Worm (Caenorhabditis elegans) whole organism, mixed stage, embryonic: ENCODE results near the gene fbxb-79.
A peak's percentile ranks its signal among the peaks of the same experiment; 100 is the strongest.
"Not testable (repeated sequence)": the region's sequence is repeated elsewhere in the genome, so short reads cannot be mapped to it uniquely, and the experiment has no call there.

Experiments
- M03D4.4 ChIP-seq: sonication (generic microtip); optimal IDR thresholded peaks from 2 replicates; lab custom pipeline; 2017; ENCODE audit warnings: mild to moderate bottlenecking, missing genetic modification characterization, missing compliant biosample characterization
- bed-3 ChIP-seq: fragments of 200-800 bp; sonication (Bioruptor generic); optimal IDR thresholded peaks from 3 replicates; lab custom pipeline; 2018; ENCODE audit warnings: mild to moderate bottlenecking, missing genetic modification characterization, moderate library complexity, missing compliant biosample characterization
- blmp-1 ChIP-seq: fragments of 150-350 bp; optimal IDR thresholded peaks from 2 replicates; lab custom pipeline; 2014; ENCODE audit warnings: missing biosample characterization, missing genetic modification characterization
- ceh-39 ChIP-seq: fragments of 150-350 bp; optimal IDR thresholded peaks from 2 replicates; lab custom pipeline; 2014; ENCODE audit warnings: missing biosample characterization, missing genetic modification characterization
- ceh-43 ChIP-seq: fragments of 200-800 bp; sonication (Bioruptor generic); optimal IDR thresholded peaks from 2 replicates; lab custom pipeline; 2018; ENCODE audit warnings: mild to moderate bottlenecking, missing genetic modification characterization, moderate library complexity, missing compliant biosample characterization
- ceh-83 ChIP-seq: fragments of 200-800 bp; sonication (Bioruptor generic); optimal IDR thresholded peaks from 2 replicates; lab custom pipeline; 2018; ENCODE audit warnings: mild to moderate bottlenecking, missing genetic modification characterization, missing compliant biosample characterization
- ces-1 ChIP-seq: fragments of 150-350 bp; optimal IDR thresholded peaks from 2 replicates; lab custom pipeline; 2014; ENCODE audit warnings: missing biosample characterization, missing genetic modification reagents, missing genetic modification characterization
- cnd-1 ChIP-seq: fragments of 200-800 bp; sonication (Bioruptor generic); optimal IDR thresholded peaks from 2 replicates; lab custom pipeline; 2018; ENCODE audit warnings: mild to moderate bottlenecking, missing genetic modification characterization, missing compliant biosample characterization
- drap-1 ChIP-seq: fragments of 200-800 bp; sonication (Bioruptor generic); optimal IDR thresholded peaks from 3 replicates; lab custom pipeline; 2018; ENCODE audit warnings: mild to moderate bottlenecking, missing genetic modification characterization, missing compliant biosample characterization
- elt-1 ChIP-seq: sonication (generic microtip); optimal IDR thresholded peaks from 2 replicates; lab custom pipeline; 2017; ENCODE audit warnings: missing genetic modification characterization, mild to moderate bottlenecking, missing compliant biosample characterization, antibody characterized with exemption, moderate library complexity, borderline replicate concordance; ENCODE audit not compliant: insufficient read depth
- elt-3 ChIP-seq: fragments of 150-350 bp; optimal IDR thresholded peaks from 2 replicates; lab custom pipeline; 2014; ENCODE audit warnings: missing biosample characterization, missing genetic modification characterization
- flh-1 ChIP-seq: fragments of 200-800 bp; sonication (Bioruptor generic); optimal IDR thresholded peaks from 2 replicates; lab custom pipeline; 2018; ENCODE audit warnings: mild to moderate bottlenecking, missing genetic modification characterization, moderate library complexity, missing compliant biosample characterization
- ham-2 ChIP-seq: fragments of 200-800 bp; sonication (Bioruptor generic); optimal IDR thresholded peaks from 2 replicates; lab custom pipeline; 2018; ENCODE audit warnings: mild to moderate bottlenecking, missing genetic modification characterization, missing compliant biosample characterization
- hlh-1 ChIP-seq: fragments of 150-350 bp; optimal IDR thresholded peaks from 2 replicates; lab custom pipeline; 2014; ENCODE audit warnings: missing biosample characterization, missing genetic modification reagents, missing genetic modification characterization
- lin-13 ChIP-seq: fragments of 150-350 bp; optimal IDR thresholded peaks from 2 replicates; lab custom pipeline; 2014; ENCODE audit warnings: missing biosample characterization, missing genetic modification characterization
- lin-32 ChIP-seq: fragments of 200-800 bp; sonication (Bioruptor generic); optimal IDR thresholded peaks from 2 replicates; lab custom pipeline; 2018; ENCODE audit warnings: mild to moderate bottlenecking, missing genetic modification characterization, missing compliant biosample characterization
- lsy-2 ChIP-seq: fragments of 150-350 bp; optimal IDR thresholded peaks from 2 replicates; lab custom pipeline; 2014; ENCODE audit warnings: missing biosample characterization, missing genetic modification characterization
- mab-5 ChIP-seq: fragments of 150-350 bp; optimal IDR thresholded peaks from 2 replicates; lab custom pipeline; 2014; ENCODE audit warnings: missing biosample characterization, missing genetic modification characterization
- mep-1 ChIP-seq: fragments of 150-350 bp; optimal IDR thresholded peaks from 2 replicates; lab custom pipeline; 2017; ENCODE audit warnings: missing biosample characterization, missing genetic modification reagents, missing genetic modification characterization, inconsistent platforms
- mls-2 ChIP-seq: sonication (generic microtip); optimal IDR thresholded peaks from 2 replicates; lab custom pipeline; 2016; ENCODE audit warnings: mild to moderate bottlenecking, missing genetic modification characterization, moderate library complexity, missing compliant biosample characterization
- nhr-12 ChIP-seq: fragments of 150-350 bp; optimal IDR thresholded peaks from 2 replicates; lab custom pipeline; 2014; ENCODE audit warnings: missing biosample characterization, missing genetic modification characterization
- nhr-2 ChIP-seq: fragments of 150-350 bp; optimal IDR thresholded peaks from 2 replicates; lab custom pipeline; 2014; ENCODE audit warnings: missing biosample characterization, missing genetic modification characterization
- nhr-237 ChIP-seq: fragments of 150-350 bp; optimal IDR thresholded peaks from 2 replicates; lab custom pipeline; 2014; ENCODE audit warnings: missing biosample characterization, missing genetic modification characterization
- nhr-28 ChIP-seq: fragments of 150-350 bp; optimal IDR thresholded peaks from 2 replicates; lab custom pipeline; 2014; ENCODE audit warnings: missing biosample characterization, missing genetic modification characterization
- nhr-76 ChIP-seq: sonication (generic microtip); optimal IDR thresholded peaks from 2 replicates; lab custom pipeline; 2017; ENCODE audit warnings: missing biosample characterization, missing genetic modification characterization
- pha-4 ChIP-seq: fragments of 150-350 bp; optimal IDR thresholded peaks from 2 replicates; lab custom pipeline; 2018; ENCODE audit warnings: missing biosample characterization, missing genetic modification reagents, missing genetic modification characterization
- sem-2 ChIP-seq: fragments of 200-800 bp; sonication (Bioruptor generic); optimal IDR thresholded peaks from 2 replicates; lab custom pipeline; 2018; ENCODE audit warnings: mild to moderate bottlenecking, missing genetic modification characterization, missing compliant biosample characterization
- snpc-4 ChIP-seq: fragments of 150-350 bp; optimal IDR thresholded peaks from 2 replicates; lab custom pipeline; 2014; ENCODE audit warnings: missing biosample characterization, missing genetic modification characterization
- sptf-1 ChIP-seq: sonication (generic microtip); optimal IDR thresholded peaks from 2 replicates; lab custom pipeline; 2017; ENCODE audit warnings: mild to moderate bottlenecking, missing genetic modification characterization, moderate library complexity, missing compliant biosample characterization
- tbx-8 ChIP-seq: fragments of 200-800 bp; sonication (Bioruptor generic); optimal IDR thresholded peaks from 2 replicates; lab custom pipeline; 2018; ENCODE audit warnings: mild to moderate bottlenecking, missing genetic modification characterization, moderate library complexity, missing compliant biosample characterization
- unc-120 ChIP-seq: sonication (generic microtip); optimal IDR thresholded peaks from 2 replicates; lab custom pipeline; 2017; ENCODE audit warnings: missing genetic modification characterization, missing compliant biosample characterization; ENCODE audit not compliant: poor library complexity, severe bottlenecking
- unc-39 ChIP-seq: fragments of 150-350 bp; optimal IDR thresholded peaks from 2 replicates; lab custom pipeline; 2014; ENCODE audit warnings: missing biosample characterization, missing genetic modification characterization
- unc-62 ChIP-seq: fragments of 150-350 bp; optimal IDR thresholded peaks from 2 replicates; lab custom pipeline; 2014; ENCODE audit warnings: missing biosample characterization, missing genetic modification reagents, missing genetic modification characterization
- zip-8 ChIP-seq: fragments of 150-350 bp; optimal IDR thresholded peaks from 2 replicates; lab custom pipeline; 2014; ENCODE audit warnings: missing biosample characterization, missing genetic modification characterization
- ztf-11 ChIP-seq: fragments of 150-350 bp; optimal IDR thresholded peaks from 2 replicates; lab custom pipeline; 2014; ENCODE audit warnings: missing biosample characterization, missing genetic modification characterization

Gene fbxb-79

DNA sequence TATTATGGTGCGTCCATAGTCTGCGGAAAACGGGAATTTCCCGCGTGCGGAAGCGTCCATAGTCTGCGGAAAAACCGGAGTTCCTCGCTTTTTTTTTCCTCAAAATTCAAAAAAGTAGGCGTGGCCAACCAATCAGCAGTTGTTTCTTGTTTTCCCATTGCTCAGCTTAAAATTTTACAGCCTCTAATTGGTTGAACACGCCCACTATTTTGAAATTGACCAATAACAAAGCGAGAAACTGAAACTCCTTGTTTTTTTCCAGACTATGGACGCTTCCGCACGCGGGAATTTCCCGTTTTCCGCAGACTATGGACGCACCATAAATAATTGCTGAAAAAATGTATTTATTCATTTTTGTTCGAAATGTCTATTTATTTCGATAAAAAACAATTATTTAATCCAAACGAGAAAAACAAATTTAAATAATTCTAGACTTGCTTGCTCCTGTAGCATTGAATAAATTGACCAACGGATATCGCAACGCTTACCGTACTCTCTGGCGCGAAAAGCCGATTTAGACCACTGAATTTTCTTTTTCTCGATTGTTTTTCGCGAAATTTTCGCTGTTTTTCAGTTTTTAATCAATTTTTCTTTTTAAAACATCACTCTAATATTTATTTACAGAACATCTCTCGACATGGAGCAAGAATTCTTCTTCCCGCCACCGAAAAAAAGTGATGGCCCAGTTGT, 34.7 kb downstream of the fbxb-79 start, which contains the start of gene C08F8.3:
Gene C08F8.3 (plus strand): TSS at position 620 of the 690 bp plus-strand sequence.
- not testable (repeated sequence) for TF ChIP-seq lin-13; ceh-43 (GFP tag; lab: Kevin White, UChicago); nhr-28 (tag; lab: Kevin White, UChicago)

DNA sequence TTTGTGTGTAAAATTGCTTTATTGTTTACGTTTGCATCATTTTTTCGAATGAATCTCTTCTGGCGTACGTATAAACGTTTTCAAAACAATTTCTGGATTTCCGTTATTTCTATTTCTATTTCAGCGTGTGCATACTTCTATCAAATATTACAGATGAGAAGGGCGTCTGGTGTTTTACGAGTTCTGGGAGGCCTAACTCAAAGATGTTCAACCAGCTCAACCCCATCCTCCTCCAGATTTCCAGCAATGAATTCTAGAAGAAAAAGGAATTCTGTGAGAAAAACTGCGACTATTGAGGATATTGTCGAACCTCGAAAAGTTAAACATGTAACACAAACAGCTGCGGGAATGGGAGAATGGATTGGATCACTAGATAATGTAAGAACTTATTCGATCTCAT, 38.5 kb downstream of the fbxb-79 start, which contains the start of gene C08F8.2:
Gene C08F8.2 (plus strand): TSS at position 154 of the 400 bp plus-strand sequence.
- TF ChIP-seq nhr-12 (tag; lab: Kevin White, UChicago) (no peak), nhr-237 (tag; lab: Kevin White, UChicago) (no peak), nhr-2 (tag; lab: Kevin White, UChicago) (no peak), ces-1 (GFP tag; lab: Kevin White, UChicago) (no peak), ham-2 (GFP tag; lab: Kevin White, UChicago) (no peak), cnd-1 (tag; lab: Kevin White, UChicago) (no peak), sptf-1 (tag; lab: Kevin White, UChicago) (no peak), tbx-8 (no peak), blmp-1 (no peak), drap-1 (GFP tag; lab: Kevin White, UChicago) (no peak), zip-8 (tag; lab: Kevin White, UChicago) (no peak), sem-2 (GFP tag; lab: Kevin White, UChicago) (no peak), bed-3 (GFP tag; lab: Kevin White, UChicago) (no peak), hlh-1 (tag; lab: Kevin White, UChicago) (no peak), ceh-39 (tag; lab: Kevin White, UChicago) (no peak), mep-1 (tag; lab: Kevin White, UChicago) (no peak), unc-62 (GFP tag; lab: Kevin White, UChicago) (no peak)

- peak; percentile 69 for TF ChIP-seq unc-120
- no peak for TF ChIP-seq mls-2 (tag; lab: Kevin White, UChicago)
- peak; percentile 82 for TF ChIP-seq mep-1 (tag; lab: Kevin White, UChicago)
- TF ChIP-seq lsy-2, result peak; percentile 97
- TF ChIP-seq nhr-76 (tag; lab: Kevin White, UChicago), result no peak
- TF ChIP-seq elt-1 (tag; lab: Kevin White, UChicago), result no peak
- peak; percentile 65 for TF ChIP-seq M03D4.4 (tag; lab: Kevin White, UChicago)
- no peak for TF ChIP-seq mab-5 (tag; lab: Kevin White, UChicago)
- TF ChIP-seq sptf-1 (tag; lab: Kevin White, UChicago), result peak; percentile 74
- TF ChIP-seq flh-1 (GFP tag; lab: Kevin White, UChicago), result no peak
- peak; percentile 71 for TF ChIP-seq pha-4
- TF ChIP-seq ces-1 (GFP tag; lab: Kevin White, UChicago), result peak; percentile 86
- TF ChIP-seq nhr-28 (tag; lab: Kevin White, UChicago), result no peak
- TF ChIP-seq ham-2 (GFP tag; lab: Kevin White, UChicago), result no peak
- TF ChIP-seq unc-39 (tag; lab: Kevin White, UChicago), result no peak
- no peak for TF ChIP-seq lin-32 (GFP tag; lab: Kevin White, UChicago)
- TF ChIP-seq nhr-12 (tag; lab: Kevin White, UChicago), result no peak
- TF ChIP-seq unc-62 (GFP tag; lab: Kevin White, UChicago), result peak; percentile 58
- TF ChIP-seq snpc-4 (tag; lab: Kevin White, UChicago), result no peak
- no peak for TF ChIP-seq elt-3 (tag; lab: Kevin White, UChicago)
- TF ChIP-seq ceh-83, result no peak
- no peak for TF ChIP-seq sem-2 (GFP tag; lab: Kevin White, UChicago)
- no peak for TF ChIP-seq tbx-8
- peak; percentile 25 for TF ChIP-seq cnd-1 (tag; lab: Kevin White, UChicago)
- peak; percentile 79 for TF ChIP-seq lin-13
- TF ChIP-seq ceh-43 (GFP tag; lab: Kevin White, UChicago), result no peak
- peak; percentile 24 for TF ChIP-seq nhr-2 (tag; lab: Kevin White, UChicago)
- TF ChIP-seq bed-3 (GFP tag; lab: Kevin White, UChicago), result no peak
- peak; percentile 29 for TF ChIP-seq ceh-39 (tag; lab: Kevin White, UChicago)
- peak; percentile 88 for TF ChIP-seq nhr-237 (tag; lab: Kevin White, UChicago)
- peak; percentile 57 for TF ChIP-seq hlh-1 (tag; lab: Kevin White, UChicago)
- peak; percentile 20 for TF ChIP-seq drap-1 (GFP tag; lab: Kevin White, UChicago)
- peak; percentile 23 for TF ChIP-seq blmp-1
- TF ChIP-seq ztf-11, result no peak
- no peak for TF ChIP-seq zip-8 (tag; lab: Kevin White, UChicago)
Observed at ce11 chrIV:11149454-11150163, 39.7 kb downstream of the fbxb-79 start, which contains the start of the genes F01G4.6 and pfd-1. TSS of gene F01G4.6 (minus strand) at chrIV:11149504. TSS of gene pfd-1 (plus strand) at chrIV:11150113.
